Fruit fly (Drosophila melanogaster): ENCODE data around the gene CG3407.

The CG3407 gene

dm6 chr2L:3827406-3828133 lies 14.4 kb upstream of the CG3407 start (continued):
- TF ChIP-seq CG7357 (GFP tag; IDR thresholded peaks at IDR 0.05): no peak; the same call in 2 of the 3 replicates
- TF ChIP-seq onecut (GFP tag; IDR thresholded peaks at IDR 0.05): peak; percentile 51
- peak; percentile 96 for TF ChIP-seq CG2712 (tag; optimal IDR thresholded peaks at IDR 0.05)
- TF ChIP-seq fd3F (GFP tag; optimal IDR thresholded peaks at IDR 0.05): no peak
- TF ChIP-seq cad (GFP tag; optimal IDR thresholded peaks at IDR 0.05): no peak
- TF ChIP-seq CG12299 (tag; optimal IDR thresholded peaks at IDR 0.05): no peak
- TF ChIP-seq CG2202 (tag; optimal IDR thresholded peaks at IDR 0.05): peak; percentile 80
- TF ChIP-seq Lhr (GFP tag; optimal IDR thresholded peaks at IDR 0.05): peak; percentile 52
- no peak for TF ChIP-seq zfh2 (GFP tag; optimal IDR thresholded peaks at IDR 0.05)
- peak; percentile 42 for TF ChIP-seq CG2875 (GFP tag; optimal IDR thresholded peaks at IDR 0.05)
- no peak for TF ChIP-seq Ada2b (GFP tag; IDR thresholded peaks at IDR 0.05)
- TF ChIP-seq ems (GFP tag; optimal IDR thresholded peaks at IDR 0.05): no peak
- peak; percentile 12 for TF ChIP-seq dm (GFP tag; optimal IDR thresholded peaks at IDR 0.05)
- TF ChIP-seq CG12744 (GFP tag; optimal IDR thresholded peaks at IDR 0.05): peak; percentile 43
- peak; percentile 43 for TF ChIP-seq CG33213 (GFP tag; optimal IDR thresholded peaks at IDR 0.05)
- TF ChIP-seq YL-1 (GFP tag; optimal IDR thresholded peaks at IDR 0.05): peak; percentile 13
- peak; percentile 62 for TF ChIP-seq vvl (GFP tag; IDR thresholded peaks at IDR 0.05)
- no peak for TF ChIP-seq lov (optimal IDR thresholded peaks at IDR 0.05)
- no peak for TF ChIP-seq lov (GFP tag; IDR thresholded peaks at IDR 0.05)
- TF ChIP-seq Bdp1 (GFP tag; optimal IDR thresholded peaks at IDR 0.05): no peak
- TF ChIP-seq sima (GFP tag; optimal IDR thresholded peaks at IDR 0.05): no peak
- no peak for TF ChIP-seq Doc2 (GFP tag; IDR thresholded peaks at IDR 0.05)
- TF ChIP-seq CG7745 (tag; optimal IDR thresholded peaks at IDR 0.05): peak; percentile 69
- peak; percentile 60 for TF ChIP-seq CG8290 (GFP tag; optimal IDR thresholded peaks at IDR 0.05)
- TF ChIP-seq CG8290 (tag; optimal IDR thresholded peaks at IDR 0.05): peak in 1 of 2 experiments; percentile 61
- TF ChIP-seq NK7.1 (GFP tag; optimal IDR thresholded peaks at IDR 0.05): no peak
- no peak for TF ChIP-seq CG13894 (tag; optimal IDR thresholded peaks at IDR 0.05)
- TF ChIP-seq Spps (tag; optimal IDR thresholded peaks at IDR 0.05): peak; percentile 90
- no peak for TF ChIP-seq Dip3 (GFP tag; optimal IDR thresholded peaks at IDR 0.05)
- no peak for TF ChIP-seq Awh (GFP tag; IDR thresholded peaks at IDR 0.05)
- no peak for TF ChIP-seq CG18011 (GFP tag; optimal IDR thresholded peaks at IDR 0.05)
- no peak for TF ChIP-seq Tbp (GFP tag; optimal IDR thresholded peaks at IDR 0.05)
- TF ChIP-seq CG10321 (GFP tag; IDR thresholded peaks at IDR 0.05): no peak
- TF ChIP-seq dati (GFP tag; IDR thresholded peaks at IDR 0.05): no peak
- TF ChIP-seq bigmax (GFP tag; optimal IDR thresholded peaks at IDR 0.05): no peak
- TF ChIP-seq cwo (GFP tag; optimal IDR thresholded peaks at IDR 0.05): no peak
- TF ChIP-seq CG16813 (GFP tag; IDR thresholded peaks at IDR 0.05; ENCODE audit: partially characterized antibody): no peak
- no peak for TF ChIP-seq otp (GFP tag; IDR thresholded peaks at IDR 0.05)
- TF ChIP-seq fd102C (GFP tag; optimal IDR thresholded peaks at IDR 0.05): peak; percentile 93
- TF ChIP-seq CG6683 (GFP tag; optimal IDR thresholded peaks at IDR 0.05): no peak
- TF ChIP-seq bcd (GFP tag; optimal IDR thresholded peaks at IDR 0.05): peak; percentile 41
- TF ChIP-seq pho (GFP tag; optimal IDR thresholded peaks at IDR 0.05): no peak
- TF ChIP-seq CG17186 (GFP tag; optimal IDR thresholded peaks at IDR 0.05): no peak
- TF ChIP-seq Optix (GFP tag; IDR thresholded peaks at IDR 0.05): no peak
- no peak for TF ChIP-seq gfzf (GFP tag; optimal IDR thresholded peaks at IDR 0.05)
- TF ChIP-seq HLH3B (GFP tag; IDR thresholded peaks at IDR 0.05): no peak
- peak; percentile 33 to 41 for TF ChIP-seq dpn (GFP tag; optimal IDR thresholded peaks at IDR 0.05)
- TF ChIP-seq tin (GFP tag; optimal IDR thresholded peaks at IDR 0.05): peak; percentile 71
- TF ChIP-seq CG6813 (GFP tag; optimal IDR thresholded peaks at IDR 0.05): peak; percentile 60
- peak; percentile 54 for TF ChIP-seq CG18619 (GFP tag; optimal IDR thresholded peaks at IDR 0.05)
- TF ChIP-seq nau (GFP tag; optimal IDR thresholded peaks at IDR 0.05): no peak

All from whole organism, embryonic.